Fruit fly (Drosophila melanogaster) whole organism, embryonic: ENCODE data around the gene Cpsf5.

Source experiments
- Antp ChIP-seq: fragments of 200-800 bp; sonication (Bioruptor generic); optimal IDR thresholded peaks from 3 replicates; lab custom pipeline; 2016; ENCODE audit warnings: missing biosample characterization, missing genetic modification characterization
- CG10366 ChIP-seq: fragments of 200-800 bp; sonication (Bioruptor generic); IDR thresholded peaks from 2 replicates; pipeline ENCODE4 v1.3.6; 2022; ENCODE audit warnings: missing biosample characterization, missing genetic modification characterization
- CG10431 ChIP-seq: fragments of 200-800 bp; sonication (Bioruptor generic); optimal IDR thresholded peaks from 3 replicates; lab custom pipeline; 2018; ENCODE audit warnings: missing biosample characterization, mild to moderate bottlenecking, missing genetic modification characterization
- CG10979 ChIP-seq: fragments of 200-800 bp; sonication (Bioruptor generic); optimal IDR thresholded peaks from 2 replicates; lab custom pipeline; 2018; ENCODE audit warnings: missing biosample characterization, mild to moderate bottlenecking, missing genetic modification characterization, moderate library complexity
- CG13624 ChIP-seq: fragments of 200-800 bp; sonication (Bioruptor generic); optimal IDR thresholded peaks from 2 replicates; lab custom pipeline; 2016; ENCODE audit warnings: missing biosample characterization, missing genetic modification characterization
- CG13894 ChIP-seq: fragments of 200-800 bp; sonication (Bioruptor generic); optimal IDR thresholded peaks from 3 replicates; lab custom pipeline; 2018; ENCODE audit warnings: missing biosample characterization, mild to moderate bottlenecking, missing genetic modification characterization, moderate library complexity
- CG14050 ChIP-seq: fragments of 200-800 bp; sonication (Bioruptor generic); IDR thresholded peaks from 3 replicates; pipeline ENCODE4 v1.3.6; 2022; ENCODE audit warnings: missing biosample characterization, missing genetic modification characterization
- CG1529 ChIP-seq: fragments of 200-800 bp; sonication (Bioruptor generic); optimal IDR thresholded peaks from 3 replicates; lab custom pipeline; 2018; ENCODE audit warnings: missing biosample characterization, missing genetic modification characterization
- CG15479 ChIP-seq: fragments of 200-800 bp; sonication (Bioruptor generic); optimal IDR thresholded peaks from 3 replicates; lab custom pipeline; 2019; ENCODE audit warnings: missing biosample characterization, mild to moderate bottlenecking, missing genetic modification characterization, moderate library complexity
- CG1647 ChIP-seq: fragments of 200-800 bp; sonication (Bioruptor generic); optimal IDR thresholded peaks from 3 replicates; lab custom pipeline; 2016; ENCODE audit warnings: missing biosample characterization, missing genetic modification characterization
- CG16863 ChIP-seq: fragments of 200-800 bp; sonication (Bioruptor generic); optimal IDR thresholded peaks from 3 replicates; lab custom pipeline; 2016; ENCODE audit warnings: missing biosample characterization, missing genetic modification characterization
- CG17186 ChIP-seq: fragments of 200-800 bp; sonication (Bioruptor generic); optimal IDR thresholded peaks from 3 replicates; lab custom pipeline; 2017; ENCODE audit warnings: missing biosample characterization, missing genetic modification reagents, missing genetic modification characterization
- CG17328 ChIP-seq: fragments of 200-800 bp; sonication (Bioruptor generic); IDR thresholded peaks from 2 replicates; pipeline ENCODE4 v1.3.6; 2022; ENCODE audit warnings: missing biosample characterization, missing genetic modification characterization
- CG17802 ChIP-seq: fragments of 200-800 bp; sonication (Bioruptor generic); optimal IDR thresholded peaks from 2 replicates; lab custom pipeline; 2018; ENCODE audit warnings: missing biosample characterization, mild to moderate bottlenecking, missing genetic modification characterization, moderate library complexity
- CG18599 ChIP-seq: fragments of 200-800 bp; sonication (Bioruptor generic); optimal IDR thresholded peaks from 3 replicates; lab custom pipeline; 2017; ENCODE audit warnings: missing biosample characterization, missing genetic modification characterization, mild to moderate bottlenecking, moderate library complexity, missing genetic modification reagents
- CG18764 ChIP-seq: fragments of 200-800 bp; sonication (Bioruptor generic); optimal IDR thresholded peaks from 3 replicates; lab custom pipeline; 2016; ENCODE audit warnings: missing biosample characterization, missing genetic modification characterization
- CG31441 ChIP-seq: fragments of 200-800 bp; sonication (Bioruptor generic); IDR thresholded peaks from 2 replicates; pipeline ENCODE4 v1.3.6; 2022; ENCODE audit warnings: missing biosample characterization, missing genetic modification characterization
- CG3163 ChIP-seq: fragments of 200-800 bp; sonication (Bioruptor generic); optimal IDR thresholded peaks from 3 replicates; lab custom pipeline; 2016; ENCODE audit warnings: missing biosample characterization, missing genetic modification characterization
- CG3995 ChIP-seq: fragments of 200-800 bp; sonication (Bioruptor generic); optimal IDR thresholded peaks from 3 replicates; lab custom pipeline; 2016; ENCODE audit warnings: missing biosample characterization, missing genetic modification characterization
- CG4707 ChIP-seq: fragments of 200-800 bp; sonication (Bioruptor generic); optimal IDR thresholded peaks from 2 replicates; lab custom pipeline; 2018; ENCODE audit warnings: missing biosample characterization, mild to moderate bottlenecking, missing genetic modification characterization, moderate library complexity
- CG6683 ChIP-seq: fragments of 200-800 bp; sonication (Bioruptor generic); optimal IDR thresholded peaks from 2 replicates; lab custom pipeline; 2017; ENCODE audit warnings: missing biosample characterization, mild to moderate bottlenecking, missing genetic modification characterization, missing genetic modification reagents
- CG7987 ChIP-seq: fragments of 200-800 bp; sonication (Bioruptor generic); optimal IDR thresholded peaks from 2 replicates; lab custom pipeline; 2018; ENCODE audit warnings: missing biosample characterization, mild to moderate bottlenecking, missing genetic modification characterization, moderate library complexity
- CG9797 ChIP-seq: fragments of 200-800 bp; sonication (Bioruptor generic); optimal IDR thresholded peaks from 3 replicates; lab custom pipeline; 2018; ENCODE audit warnings: missing biosample characterization, mild to moderate bottlenecking, missing genetic modification characterization
- CG9932 ChIP-seq: fragments of 200-800 bp; sonication (Bioruptor generic); IDR thresholded peaks from 2 replicates; pipeline ENCODE4 v1.3.6; 2022; ENCODE audit warnings: missing biosample characterization, missing genetic modification characterization
- CTCF ChIP-seq: fragments of 200-800 bp; sonication (Bioruptor generic); optimal IDR thresholded peaks from 2 replicates; lab custom pipeline; 2017; ENCODE audit warnings: missing biosample characterization, mild to moderate bottlenecking, missing genetic modification characterization, moderate library complexity
- Camta ChIP-seq: fragments of 200-800 bp; sonication (Bioruptor generic); optimal IDR thresholded peaks from 2 replicates; lab custom pipeline; 2016; ENCODE audit warnings: missing biosample characterization, missing genetic modification characterization
- D19B ChIP-seq: fragments of 200-800 bp; sonication (Bioruptor generic); optimal IDR thresholded peaks from 2 replicates; lab custom pipeline; 2017; ENCODE audit warnings: missing biosample characterization, mild to moderate bottlenecking, missing genetic modification characterization
- H2.0 ChIP-seq: fragments of 200-800 bp; sonication (Bioruptor generic); IDR thresholded peaks from 2 replicates; pipeline ENCODE4 v1.3.6; 2022; ENCODE audit warnings: missing biosample characterization, missing genetic modification characterization
- Hmx ChIP-seq: fragments of 200-800 bp; sonication (Bioruptor generic); optimal IDR thresholded peaks from 2 replicates; lab custom pipeline; 2016; ENCODE audit warnings: missing biosample characterization, missing genetic modification characterization
- Lhr ChIP-seq: fragments of 200-800 bp; sonication (Bioruptor generic); optimal IDR thresholded peaks from 3 replicates; lab custom pipeline; 2017; ENCODE audit warnings: mild to moderate bottlenecking, missing biosample characterization, missing genetic modification reagents, missing genetic modification characterization
- MTF-1 ChIP-seq: fragments of 200-800 bp; sonication (Bioruptor generic); optimal IDR thresholded peaks from 2 replicates; lab custom pipeline; 2018; ENCODE audit warnings: missing biosample characterization, mild to moderate bottlenecking, missing genetic modification characterization, borderline replicate concordance
- Ptx1 ChIP-seq: fragments of 200-800 bp; sonication (Bioruptor generic); IDR thresholded peaks from 2 replicates; pipeline ENCODE4 v1.3.6; 2022; ENCODE audit warnings: missing biosample characterization, missing genetic modification characterization
- Usf ChIP-seq: fragments of 200-800 bp; sonication (Bioruptor generic); optimal IDR thresholded peaks from 2 replicates; lab custom pipeline; 2017; ENCODE audit warnings: missing genotype, missing biosample characterization, missing genetic modification characterization
- amos ChIP-seq: fragments of 200-800 bp; sonication (Bioruptor generic); IDR thresholded peaks from 2 replicates; pipeline ENCODE4 v1.3.6; 2022; ENCODE audit warnings: missing biosample characterization, missing genetic modification characterization; ENCODE audit not compliant: partially characterized antibody
- aop ChIP-seq: fragments of 200-800 bp; sonication (Bioruptor generic); IDR thresholded peaks from 2 replicates; pipeline ENCODE4 v1.3.6; 2022; ENCODE audit warnings: missing biosample characterization, missing genetic modification characterization
- bigmax ChIP-seq: fragments of 200-800 bp; sonication (Bioruptor generic); optimal IDR thresholded peaks from 2 replicates; lab custom pipeline; 2018; ENCODE audit warnings: missing biosample characterization, mild to moderate bottlenecking, missing genetic modification characterization
- cato ChIP-seq: fragments of 200-800 bp; sonication (Bioruptor generic); optimal IDR thresholded peaks from 2 replicates; lab custom pipeline; 2016; ENCODE audit warnings: missing biosample characterization, missing genetic modification characterization, borderline replicate concordance
- chinmo ChIP-seq: fragments of 200-800 bp; sonication (Bioruptor generic); IDR thresholded peaks from 4 replicates; pipeline ENCODE4 v1.3.6; 2022; ENCODE audit warnings: missing biosample characterization, missing genetic modification characterization; ENCODE audit not compliant: partially characterized antibody
- disco-r ChIP-seq: fragments of 200-800 bp; sonication (Bioruptor generic); optimal IDR thresholded peaks from 2 replicates; lab custom pipeline; 2016; ENCODE audit warnings: missing biosample characterization, missing genetic modification characterization
- dmrt99B ChIP-seq: fragments of 200-800 bp; sonication (Bioruptor generic); optimal IDR thresholded peaks from 2 replicates; lab custom pipeline; 2018; ENCODE audit warnings: missing biosample characterization, mild to moderate bottlenecking, missing genetic modification characterization, moderate library complexity
- dysf ChIP-seq: fragments of 200-800 bp; sonication (Bioruptor generic); IDR thresholded peaks from 3 replicates; pipeline ENCODE4 v1.3.6; 2022; ENCODE audit warnings: missing biosample characterization, missing genetic modification characterization
- eve ChIP-seq, 2 experiments: fragments of >200 bp; optimal IDR thresholded peaks; 2 replicates each; lab custom pipeline; 2017; ENCODE audit warnings: missing biosample characterization in 2 of 2, missing genetic modification characterization in 2 of 2
- hth ChIP-seq: fragments of >200 bp; optimal IDR thresholded peaks from 2 replicates; lab custom pipeline; 2017; ENCODE audit warnings: inconsistent platforms
- kah ChIP-seq: fragments of 200-800 bp; sonication (Bioruptor generic); optimal IDR thresholded peaks from 2 replicates; lab custom pipeline; 2018; ENCODE audit warnings: missing biosample characterization, mild to moderate bottlenecking, missing genetic modification characterization
- mld ChIP-seq: fragments of 200-800 bp; sonication (Bioruptor generic); IDR thresholded peaks from 3 replicates; pipeline ENCODE4 v1.3.6; 2022; ENCODE audit warnings: missing biosample characterization, missing genetic modification characterization; ENCODE audit not compliant: partially characterized antibody
- nerfin-1 ChIP-seq: fragments of 200-800 bp; sonication (Bioruptor generic); optimal IDR thresholded peaks from 3 replicates; lab custom pipeline; 2019; ENCODE audit warnings: missing biosample characterization, mild to moderate bottlenecking, missing genetic modification characterization, moderate library complexity
- pho ChIP-seq: fragments of 200-800 bp; sonication (Bioruptor generic); optimal IDR thresholded peaks from 2 replicates; lab custom pipeline; 2016; ENCODE audit warnings: missing biosample characterization, missing genetic modification characterization
- prd ChIP-seq, 3 experiments: fragments of >200 bp in 2 of 3; fragments of 200-800 bp in 1 of 3; sonication (Bioruptor generic) in 1 of 3; optimal IDR thresholded peaks in 2 of 3; IDR thresholded peaks in 1 of 3; 2 replicates in 2 of 3; 3 replicates in 1 of 3; pipeline versions ENCODE4 v1.3.6 to Lab custom; 2017 to 2022; ENCODE audit warnings: missing biosample characterization in 1 of 3, missing genetic modification characterization in 1 of 3
- ranshi ChIP-seq: fragments of 200-800 bp; sonication (Bioruptor generic); IDR thresholded peaks from 2 replicates; pipeline ENCODE4 v1.3.6; 2022; ENCODE audit warnings: missing biosample characterization, missing genetic modification characterization
- stc ChIP-seq: fragments of 200-800 bp; sonication (Bioruptor generic); IDR thresholded peaks from 2 replicates; pipeline ENCODE4 v1.3.6; 2022; ENCODE audit warnings: missing biosample characterization, missing genetic modification characterization

The Cpsf5 gene

DNA sequence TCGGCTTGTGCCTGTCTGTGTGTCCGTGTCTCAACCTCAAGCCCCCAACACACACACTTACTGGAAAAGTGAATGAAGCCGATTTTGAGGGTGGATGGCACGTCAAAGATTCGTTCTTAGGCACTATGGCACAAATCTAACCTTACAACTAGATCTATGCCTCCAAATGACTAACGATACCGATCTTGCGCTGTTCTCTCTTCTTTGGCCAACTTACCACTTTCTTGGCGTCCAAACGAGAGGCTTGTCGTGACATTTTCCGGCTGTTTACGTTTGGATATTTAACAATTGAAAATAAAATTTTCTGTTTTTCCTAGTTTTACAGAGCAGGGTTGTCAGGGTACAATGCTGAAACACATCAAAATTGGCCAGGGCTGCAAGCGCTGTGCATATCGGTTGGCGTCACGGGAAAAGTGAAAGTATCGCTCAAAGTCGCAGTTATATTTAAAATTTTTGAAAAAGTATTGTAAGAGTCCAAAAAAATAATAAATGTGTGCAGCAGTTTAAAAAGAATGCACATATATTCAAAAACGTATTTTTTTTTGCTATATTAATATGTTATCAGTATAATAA, 31.2 kb downstream of the Cpsf5 start, which contains the start of the genes Bet3 and Nf-YA (continued):
- peak; percentile 43 for TF ChIP-seq pho
- no peak for TF ChIP-seq disco-r (GFP tag; lab: Kevin White, UChicago)
- TF ChIP-seq kah (GFP tag; lab: Kevin White, UChicago): no peak
- TF ChIP-seq nerfin-1 (tag; lab: Kevin White, UChicago): peak; percentile 35
- no peak for TF ChIP-seq Hmx (GFP tag; lab: Kevin White, UChicago)
- TF ChIP-seq MTF-1 (GFP tag; lab: Kevin White, UChicago): peak; percentile 69
- TF ChIP-seq CG16863 (GFP tag; lab: Kevin White, UChicago): no peak
- no peak for TF ChIP-seq CG4707 (GFP tag; lab: Kevin White, UChicago)
- no peak for TF ChIP-seq Usf (GFP tag; lab: Kevin White, UChicago)
- TF ChIP-seq dmrt99B (tag; lab: Kevin White, UChicago): no peak
- 0 out of 4 replicates have a peak, but pooled peaks have one; percentile 46 for TF ChIP-seq chinmo
- TF ChIP-seq CG17328 (GFP tag; lab: Robert Waterston, UW): peak; percentile 31; the same call in 1 of the 2 replicates
- peak; percentile 44 for TF ChIP-seq Lhr (GFP tag; lab: Kevin White, UChicago)
- TF ChIP-seq stc (GFP tag; lab: Robert Waterston, UW): no peak
- peak; percentile 53; the same call in 1 of the 2 replicates for TF ChIP-seq Ptx1
- TF ChIP-seq amos: peak; percentile 91
- TF ChIP-seq CG17802 (tag; lab: Kevin White, UChicago): no peak
- TF ChIP-seq CG6683 (GFP tag; lab: Kevin White, UChicago): no peak
- no peak for TF ChIP-seq CG15479 (GFP tag; lab: Kevin White, UChicago)
- peak; percentile 61 for TF ChIP-seq Antp (GFP tag; lab: Kevin White, UChicago)
- peak; percentile 66 for TF ChIP-seq CG13894
- peak; percentile 53 for TF ChIP-seq Camta
- TF ChIP-seq mld (GFP tag; lab: Robert Waterston, UW): peak; percentile 62; the same call in 1 of the 3 replicates
- TF ChIP-seq CG1529: no peak
- no peak for TF ChIP-seq D19B (GFP tag; lab: Kevin White, UChicago)
- TF ChIP-seq ranshi (GFP tag; lab: Robert Waterston, UW): peak; percentile 32; the same call in 1 of the 2 replicates
- no peak for TF ChIP-seq cato (GFP tag; lab: Kevin White, UChicago)
- TF ChIP-seq CG18764: peak; percentile 6
- TF ChIP-seq CG3163 (GFP tag; lab: Kevin White, UChicago): peak; percentile 17
- no peak for TF ChIP-seq aop (GFP tag; lab: Robert Waterston, UW)
- peak; percentile 45 for TF ChIP-seq CG10366 (GFP tag; lab: Robert Waterston, UW)
- TF ChIP-seq prd (optimal IDR thresholded peaks at IDR 0.05; lab: Kevin White, UChicago): no peak
- peak; percentile 64; the same call in 2 of the 3 replicates for TF ChIP-seq prd (GFP tag; IDR thresholded peaks at IDR 0.05; lab: Robert Waterston, UW)
- peak; percentile 71 for TF ChIP-seq CG13624 (GFP tag; lab: Kevin White, UChicago)
- TF ChIP-seq eve (GFP tag; optimal IDR thresholded peaks at IDR 0.05; lab: Kevin White, UChicago): no peak
- peak; percentile 86 for TF ChIP-seq CG9932
- TF ChIP-seq CG7987 (GFP tag; lab: Kevin White, UChicago): peak; percentile 35
- TF ChIP-seq CG18599 (GFP tag; lab: Kevin White, UChicago): peak; percentile 29
- peak; percentile 8 for TF ChIP-seq CG10431
- peak; percentile 31; the same call in 1 of the 2 replicates for TF ChIP-seq H2.0 (GFP tag; lab: Robert Waterston, UW)
- no peak; the same call in 2 of the 3 replicates for TF ChIP-seq CG14050 (GFP tag; lab: Robert Waterston, UW)
- TF ChIP-seq CG17186 (GFP tag; lab: Kevin White, UChicago): peak; percentile 31
- peak; percentile 31; the same call in 1 of the 3 replicates for TF ChIP-seq dysf (GFP tag; lab: Robert Waterston, UW)
- TF ChIP-seq CG31441 (GFP tag; lab: Robert Waterston, UW): peak; percentile 74
- no peak for TF ChIP-seq CTCF (GFP tag; lab: Kevin White, UChicago)
- TF ChIP-seq bigmax (GFP tag; lab: Kevin White, UChicago): peak; percentile 89
- peak; percentile 26 for TF ChIP-seq CG1647 (GFP tag; lab: Kevin White, UChicago)
- TF ChIP-seq hth (lab: Kevin White, UChicago): no peak
- peak; percentile 53 for TF ChIP-seq CG9797 (GFP tag; lab: Kevin White, UChicago)
- TF ChIP-seq CG10979: peak; percentile 47
- TF ChIP-seq CG3995: peak; percentile 96
